Fruit fly (Drosophila melanogaster): Measurements from ENCODE around the gene Mob3.

Gene Mob3

dm6 chr2L:10261774-10262173, 3.4 kb upstream of the Mob3 start:
- no peak for TF ChIP-seq Eip75B (GFP tag; optimal IDR thresholded peaks at IDR 0.05)

- TF ChIP-seq CG6163 (GFP tag; IDR thresholded peaks at IDR 0.05) (no peak), Sox14 (GFP tag; optimal IDR thresholded peaks at IDR 0.05) (no peak), Hr4 (GFP tag; optimal IDR thresholded peaks at IDR 0.05) (no peak), Eip78C (GFP tag) (peak; percentile 18), fd59A (GFP tag; optimal IDR thresholded peaks at IDR 0.05) (no peak)
Observed at dm6 chr2L:10263343-10263744, 1.8 kb upstream of the Mob3 start, which contains the start of gene Rsf1. Gene Rsf1 (minus strand): TSS chr2L:10263554.

DNA sequence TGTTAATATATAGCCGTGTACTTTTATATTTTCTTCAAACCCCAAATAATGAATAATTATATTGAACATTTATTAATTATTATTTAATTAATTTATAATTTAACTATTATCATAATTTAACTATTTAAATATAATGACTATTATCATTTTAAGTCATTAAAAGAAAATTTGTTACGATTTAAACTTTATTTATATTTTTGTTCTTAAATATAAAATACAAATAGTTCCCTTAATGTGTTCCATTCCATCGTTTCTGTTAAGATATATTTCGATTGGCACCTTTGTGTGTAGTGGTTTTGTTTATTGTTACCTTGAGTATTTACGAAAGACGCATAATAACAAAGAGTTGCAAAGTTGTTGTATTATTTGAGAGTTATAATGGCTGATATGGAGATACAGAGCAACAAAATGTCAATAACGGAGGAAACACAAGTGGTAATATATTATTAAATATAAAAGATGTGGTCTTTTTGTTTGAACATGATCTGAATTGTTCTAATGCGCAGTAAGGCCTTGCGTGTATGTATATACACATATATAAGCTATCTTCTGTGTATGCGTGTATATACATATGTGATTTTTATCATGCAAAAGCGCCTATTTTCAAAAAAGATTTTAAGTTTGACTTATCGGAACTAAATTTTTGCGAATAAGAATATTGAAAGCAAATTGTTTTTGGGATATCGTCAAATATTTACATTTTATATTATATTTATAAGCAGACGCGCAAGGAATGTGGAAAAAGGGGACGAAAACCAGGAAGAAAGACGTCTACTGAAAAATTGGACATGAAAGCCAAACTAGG, 1.1 kb upstream of the Mob3 start, which contains the start of gene REPTOR-BP:
Gene REPTOR-BP, plus strand, starts transcription at position 296 of the 805 bp plus-strand sequence.
- TF ChIP-seq svp (GFP tag) (no peak), Eip78C (GFP tag) (peak; percentile 43), Eip93F (GFP tag; optimal IDR thresholded peaks at IDR 0.05) (peak; percentile 31), CG16779 (tag; optimal IDR thresholded peaks at IDR 0.05) (no peak), fkh (GFP tag; optimal IDR thresholded peaks at IDR 0.05) (peak; percentile 64)

dm6 chr2L:10266511-10266910, 1.4 kb downstream of the Mob3 start, which contains the start of gene CG4953:
Gene CG4953 (plus strand): TSS chr2L:10266703.
- TF ChIP-seq fkh (GFP tag; optimal IDR thresholded peaks at IDR 0.05) (peak; percentile 78), Hr38 (GFP tag; optimal IDR thresholded peaks at IDR 0.05) (no peak), fd85E (GFP tag; optimal IDR thresholded peaks at IDR 0.05) (no peak), CG8319 (GFP tag; optimal IDR thresholded peaks at IDR 0.05) (no peak)

- TF ChIP-seq Gug (GFP tag; IDR thresholded peaks at IDR 0.05) = no peak
- no peak for TF ChIP-seq CG6808 (GFP tag; optimal IDR thresholded peaks at IDR 0.05)
- no peak for TF ChIP-seq CG8119 (GFP tag; IDR thresholded peaks at IDR 0.05)
- TF ChIP-seq pdm3 (GFP tag; optimal IDR thresholded peaks at IDR 0.05) = no peak
- no peak for TF ChIP-seq CG6792 (GFP tag; optimal IDR thresholded peaks at IDR 0.05)
Observed at dm6 chr2L:10268688-10269087, 3.6 kb downstream of the Mob3 start, which contains the start of gene CG4957. Gene CG4957 (plus strand): TSS chr2L:10268872.

- no peak for TF ChIP-seq CG10669 (GFP tag; optimal IDR thresholded peaks at IDR 0.05)
- TF ChIP-seq esn (GFP tag; optimal IDR thresholded peaks at IDR 0.05) = no peak
- TF ChIP-seq CG15336 (GFP tag; IDR thresholded peaks at IDR 0.05) = no peak
- TF ChIP-seq CG6808 (GFP tag; optimal IDR thresholded peaks at IDR 0.05) = no peak
- no peak for TF ChIP-seq spab (GFP tag; optimal IDR thresholded peaks at IDR 0.05)
Observed at dm6 chr2L:10269854-10270253, 4.7 kb downstream of the Mob3 start, which contains the start of gene Mulk. Gene Mulk (plus strand): TSS chr2L:10270051.

- no peak for TF ChIP-seq Eip93F (GFP tag; optimal IDR thresholded peaks at IDR 0.05)
- TF ChIP-seq fkh (GFP tag; optimal IDR thresholded peaks at IDR 0.05) = no peak
- no peak for TF ChIP-seq svp (GFP tag)
- TF ChIP-seq CG8632 (GFP tag; optimal IDR thresholded peaks at IDR 0.05) = no peak
- TF ChIP-seq salr (GFP tag; optimal IDR thresholded peaks at IDR 0.05) = no peak
- TF ChIP-seq Eip75B (GFP tag; optimal IDR thresholded peaks at IDR 0.05) = no peak
- no peak for TF ChIP-seq CG8119 (GFP tag; IDR thresholded peaks at IDR 0.05)
Observed at dm6 chr2L:10272224-10272623, 7.1 kb downstream of the Mob3 start, which contains the start of gene trk. Gene trk (minus strand): TSS chr2L:10272324.

DNA sequence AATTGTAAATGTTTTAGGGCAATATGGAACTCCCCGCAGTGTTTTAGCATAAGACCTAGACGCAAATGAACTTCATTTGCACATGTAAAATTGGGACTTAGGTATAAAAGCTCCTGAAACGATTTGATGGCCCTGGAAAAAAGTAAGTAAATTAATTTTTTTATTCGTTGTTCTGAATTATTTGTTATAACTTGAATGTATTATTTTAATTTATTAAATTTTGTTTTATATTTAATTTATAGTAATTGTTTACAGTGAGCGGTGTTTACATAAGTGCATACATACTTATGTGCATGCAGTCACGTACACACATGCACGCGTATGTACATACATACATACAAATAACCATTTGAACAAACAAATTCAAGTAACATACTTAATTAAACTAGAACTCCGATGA, 11.3 kb downstream of the Mob3 start:
- TF ChIP-seq CG6792 (GFP tag; optimal IDR thresholded peaks at IDR 0.05) = peak; percentile 20
- peak; percentile 21 for TF ChIP-seq fkh (GFP tag; optimal IDR thresholded peaks at IDR 0.05)
- TF ChIP-seq salr (GFP tag; optimal IDR thresholded peaks at IDR 0.05) = no peak
- peak; percentile 42; the same call in 1 of the 2 replicates for TF ChIP-seq CG11294 (GFP tag; IDR thresholded peaks at IDR 0.05)
- TF ChIP-seq spab (GFP tag; optimal IDR thresholded peaks at IDR 0.05) = no peak
- TF ChIP-seq svp (GFP tag) = no peak
- TF ChIP-seq acj6 (GFP tag; optimal IDR thresholded peaks at IDR 0.05) = peak; percentile 32
- TF ChIP-seq CG4318 (GFP tag; optimal IDR thresholded peaks at IDR 0.05) = no peak
- peak; percentile 42 for TF ChIP-seq CG8632 (GFP tag; optimal IDR thresholded peaks at IDR 0.05)
- TF ChIP-seq Eip78C (GFP tag) = peak; percentile 84
- peak; percentile 69 for TF ChIP-seq Ets96B (tag; optimal IDR thresholded peaks at IDR 0.05)
- TF ChIP-seq CG8119 (GFP tag; IDR thresholded peaks at IDR 0.05) = peak; percentile 70; the same call in 2 of the 3 replicates
- TF ChIP-seq CG6854 (GFP tag; optimal IDR thresholded peaks at IDR 0.05) = peak; percentile 37
- TF ChIP-seq fd85E (GFP tag; optimal IDR thresholded peaks at IDR 0.05) = peak; percentile 5
- TF ChIP-seq CG32006 (GFP tag; optimal IDR thresholded peaks at IDR 0.05) = no peak
- no peak for TF ChIP-seq Hr4 (GFP tag; optimal IDR thresholded peaks at IDR 0.05)
- TF ChIP-seq dsx (GFP tag; optimal IDR thresholded peaks at IDR 0.05; ENCODE audit: poor library complexity, severe bottlenecking) = no peak
- no peak for TF ChIP-seq net (GFP tag; optimal IDR thresholded peaks at IDR 0.05)
- TF ChIP-seq CG3032 (tag; optimal IDR thresholded peaks at IDR 0.05) = peak; percentile 67
- TF ChIP-seq CG15336 (GFP tag; IDR thresholded peaks at IDR 0.05) = peak; percentile 82
